Worm (Caenorhabditis elegans): ENCODE measurements around the gene F28A12.3.

ce11 chrV:8622314-8622713 is 18.9 kb downstream of the F28A12.3 start, which contains the start of gene F41E6.1:
- TF ChIP-seq tbx-11 (GFP tag; IDR thresholded peaks at IDR 0.05) (no peak), scrt-1 (GFP tag; IDR thresholded peaks at IDR 0.05) (no peak), tbx-37 (GFP tag; conservative IDR thresholded peaks at IDR 0.05) (no peak), aly-1 (tag; optimal IDR thresholded peaks at IDR 0.05) (no peak), ceh-13 (GFP tag; optimal IDR thresholded peaks at IDR 0.05) (no peak), ama-1 (optimal IDR thresholded peaks at IDR 0.05) (no peak), hmbx-1 (tag; optimal IDR thresholded peaks at IDR 0.05) (no peak), ets-7 (tag; optimal IDR thresholded peaks at IDR 0.05) (no peak), sea-1 (GFP tag; conservative IDR thresholded peaks at IDR 0.05) (no peak), B0310.2 (tag; optimal IDR thresholded peaks at IDR 0.05) (no peak), pes-1 (GFP tag; IDR thresholded peaks at IDR 0.05) (no peak), hnd-1 (tag; optimal IDR thresholded peaks at IDR 0.05) (no peak)
